Worm (Caenorhabditis elegans): ENCODE data around the gene act-3.

DNA sequence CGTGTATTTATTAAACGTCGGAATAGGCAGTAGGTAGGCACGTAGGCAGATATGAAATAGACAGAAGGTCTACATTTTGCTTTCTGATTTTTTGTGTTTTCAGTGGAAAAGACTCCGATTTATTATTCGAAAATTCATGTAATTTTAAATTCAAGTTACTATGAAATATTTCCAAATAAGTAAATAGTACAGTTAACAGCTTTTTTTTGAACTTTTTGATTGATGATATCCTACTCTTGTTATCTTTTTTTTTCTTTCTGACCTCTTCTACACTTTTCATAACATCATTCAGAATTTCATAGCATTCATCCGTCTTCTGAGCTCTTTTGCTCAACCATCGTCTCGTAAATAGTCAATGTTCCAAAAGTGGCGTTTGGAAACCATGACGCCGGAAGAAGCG lies 24.3 kb upstream of the act-3 start, which contains the start of gene cdkl-1:
- TF ChIP-seq dao-5 (tag; optimal IDR thresholded peaks at IDR 0.05) (no peak), him-1 (tag; optimal IDR thresholded peaks at IDR 0.05) (no peak)
